Fruit fly (Drosophila melanogaster) whole organism: ENCODE data around the gene CG15044.

ENCODE experiments used
- CG8478 ChIP-seq: fragments of >200 bp; optimal IDR thresholded peaks from 2 replicates; lab custom pipeline; 2018; ENCODE audit warnings: inconsistent platforms
- Dll ChIP-seq: fragments of >200 bp; optimal IDR thresholded peaks from 2 replicates; lab custom pipeline; 2017
- EcR ChIP-seq, 2 experiments: fragments of >200 bp; optimal IDR thresholded peaks; 2 replicates each; lab custom pipeline; 2017; ENCODE audit warnings: missing biosample characterization in 2 of 2, missing genetic modification characterization in 2 of 2, missing genetic modification reagents in 2 of 2
- pan ChIP-seq: fragments of >200 bp; optimal IDR thresholded peaks from 2 replicates; lab custom pipeline; 2017
- psq ChIP-seq: fragments of >200 bp; optimal IDR thresholded peaks from 2 replicates; lab custom pipeline; 2017
- usp ChIP-seq: fragments of >200 bp; optimal IDR thresholded peaks from 2 replicates; lab custom pipeline; 2017; ENCODE audit warnings: missing biosample characterization, missing genetic modification characterization, mixed read lengths

Gene CG15044

dm6 chrX:18491941-18492340 lies at the start of gene CG15044:
TSS of gene CG15044 (minus strand) at chrX:18492006.
- no peak for TF ChIP-seq usp (GFP tag; lab: Kevin White, UChicago)
- no peak for TF ChIP-seq pan
- TF ChIP-seq Dll, result no peak
- no peak for TF ChIP-seq CG8478 (lab: Kevin White, UChicago)
- no peak for TF ChIP-seq psq
- TF ChIP-seq EcR (GFP tag; optimal IDR thresholded peaks at IDR 0.05; lab: Kevin White, UChicago), result no peak

- TF ChIP-seq Dll, result no peak
- no peak for TF ChIP-seq pan
- TF ChIP-seq EcR (GFP tag; optimal IDR thresholded peaks at IDR 0.05; lab: Kevin White, UChicago), result no peak
- no peak for TF ChIP-seq psq
- TF ChIP-seq CG8478 (lab: Kevin White, UChicago), result no peak
- TF ChIP-seq usp (GFP tag; lab: Kevin White, UChicago), result no peak
These were observed 48.5 kb upstream of the CG15044 start for dm6 chrX:18540268-18540667.

- TF ChIP-seq psq, result no peak
- no peak for TF ChIP-seq CG8478 (lab: Kevin White, UChicago)
- TF ChIP-seq usp (GFP tag; lab: Kevin White, UChicago), result no peak
- no peak for TF ChIP-seq Dll
- TF ChIP-seq EcR (GFP tag; optimal IDR thresholded peaks at IDR 0.05; lab: Kevin White, UChicago), result no peak
- no peak for TF ChIP-seq pan
These were observed 46.5 kb upstream of the CG15044 start for dm6 chrX:18538204-18538864.

- TF ChIP-seq pan, result no peak
- TF ChIP-seq Dll, result no peak
- TF ChIP-seq EcR (GFP tag; optimal IDR thresholded peaks at IDR 0.05; lab: Kevin White, UChicago), result no peak
- TF ChIP-seq psq, result no peak
- TF ChIP-seq usp (GFP tag; lab: Kevin White, UChicago), result no peak
- TF ChIP-seq CG8478 (lab: Kevin White, UChicago), result no peak
These were observed 45.4 kb upstream of the CG15044 start for dm6 chrX:18537066-18537759.

- TF ChIP-seq psq, result no peak
- no peak for TF ChIP-seq CG8478 (lab: Kevin White, UChicago)
- no peak for TF ChIP-seq EcR (GFP tag; optimal IDR thresholded peaks at IDR 0.05; lab: Kevin White, UChicago)
- peak; percentile 80 for TF ChIP-seq Dll
- TF ChIP-seq usp (GFP tag; lab: Kevin White, UChicago), result no peak
- TF ChIP-seq pan, result no peak
These were observed 42.6 kb upstream of the CG15044 start for dm6 chrX:18534393-18534792.

- no peak for TF ChIP-seq Dll
- TF ChIP-seq pan, result no peak
- no peak for TF ChIP-seq CG8478 (lab: Kevin White, UChicago)
- TF ChIP-seq usp (GFP tag; lab: Kevin White, UChicago), result no peak
- TF ChIP-seq psq, result no peak
- TF ChIP-seq EcR (GFP tag; optimal IDR thresholded peaks at IDR 0.05; lab: Kevin White, UChicago), result no peak
These were observed 41.5 kb upstream of the CG15044 start for dm6 chrX:18533308-18533707.

- TF ChIP-seq usp (GFP tag; lab: Kevin White, UChicago) (no peak), pan (no peak), EcR (GFP tag; optimal IDR thresholded peaks at IDR 0.05; lab: Kevin White, UChicago) (no peak), Dll (no peak), CG8478 (lab: Kevin White, UChicago) (no peak), psq (no peak)
These were observed 36.4 kb upstream of the CG15044 start, which contains the start of the genes CG15042 and CG15047 for dm6 chrX:18528166-18528733. TSS of gene CG15042 (minus strand) at chrX:18528266. TSS of gene CG15047 (plus strand) at chrX:18528683.

- TF ChIP-seq psq (no peak), Dll (no peak), pan (no peak), usp (GFP tag; lab: Kevin White, UChicago) (no peak), CG8478 (lab: Kevin White, UChicago) (no peak), EcR (GFP tag; optimal IDR thresholded peaks at IDR 0.05; lab: Kevin White, UChicago) (no peak)
These were observed 32.9 kb upstream of the CG15044 start for dm6 chrX:18524594-18525266.

- no peak for TF ChIP-seq pan
- no peak for TF ChIP-seq psq
- no peak for TF ChIP-seq CG8478 (lab: Kevin White, UChicago)
- no peak for TF ChIP-seq EcR (GFP tag; optimal IDR thresholded peaks at IDR 0.05; lab: Kevin White, UChicago)
- no peak for TF ChIP-seq usp (GFP tag; lab: Kevin White, UChicago)
- no peak for TF ChIP-seq Dll
These were observed 31.5 kb upstream of the CG15044 start for dm6 chrX:18523146-18523812.

- no peak for TF ChIP-seq CG8478 (lab: Kevin White, UChicago)
- no peak for TF ChIP-seq psq
- TF ChIP-seq EcR (GFP tag; optimal IDR thresholded peaks at IDR 0.05; lab: Kevin White, UChicago), result no peak
- no peak for TF ChIP-seq pan
- TF ChIP-seq usp (GFP tag; lab: Kevin White, UChicago), result no peak
- no peak for TF ChIP-seq Dll
These were observed 30.7 kb upstream of the CG15044 start, which contains the start of gene CG6481 for dm6 chrX:18522395-18523104. TSS of gene CG6481 (minus strand) at chrX:18522445.

- TF ChIP-seq EcR (GFP tag; optimal IDR thresholded peaks at IDR 0.05; lab: Kevin White, UChicago) (no peak), CG8478 (lab: Kevin White, UChicago) (no peak), usp (GFP tag; lab: Kevin White, UChicago) (no peak), psq (no peak)
These were observed 28.6 kb upstream of the CG15044 start for dm6 chrX:18520360-18520759.
